Worm (Caenorhabditis elegans): Measurements from ENCODE around the gene F32D1.11.

Gene F32D1.11

DNA sequence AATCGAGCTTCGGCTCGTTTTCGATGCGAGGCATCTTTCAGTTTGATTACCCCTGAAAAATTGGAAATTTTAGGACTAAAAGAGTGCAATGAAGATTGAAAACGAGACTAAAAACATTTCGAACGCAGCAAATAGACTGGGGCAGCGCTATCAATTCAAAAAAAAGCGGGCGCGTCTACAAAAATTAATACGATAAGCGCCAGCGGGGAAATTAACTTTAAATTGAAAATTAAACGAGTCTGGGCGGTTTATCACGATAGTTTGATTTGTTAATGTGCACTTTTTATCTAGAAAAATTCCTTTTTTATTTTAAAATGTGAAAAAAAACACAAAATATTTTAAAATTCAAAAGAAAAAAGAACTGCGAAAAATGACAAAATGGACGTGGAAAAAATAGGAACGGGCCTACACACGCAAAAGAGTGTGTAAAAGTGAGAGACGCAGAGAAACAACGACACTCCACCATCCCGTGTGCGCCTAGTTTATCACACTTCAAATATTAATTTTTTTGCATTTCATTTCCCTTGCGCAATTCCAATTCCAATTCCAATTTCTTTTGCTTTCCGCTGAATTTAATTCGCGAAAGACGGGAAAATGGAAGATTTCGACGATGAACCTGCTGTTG, 5.1 kb upstream of the F32D1.11 start, which contains the start of the genes gmpr-1 and fipp-1 (continued):
- TF ChIP-seq tbp1 (GFP tag; optimal IDR thresholded peaks at IDR 0.05) (no peak), C17E4.6 (GFP tag; IDR thresholded peaks at IDR 0.05) (no peak), K11D2.4 (GFP tag; IDR thresholded peaks at IDR 0.05) (no peak), ekl-4 (GFP tag; IDR thresholded peaks at IDR 0.05) (no peak), nhr-80 (tag; optimal IDR thresholded peaks at IDR 0.05) (peak; percentile 47), nfya-1 (tag; optimal IDR thresholded peaks at IDR 0.05; ENCODE audit: borderline replicate concordance, insufficient read depth) (no peak), zim-3 (tag; optimal IDR thresholded peaks at IDR 0.05) (no peak), Y53F4B.3 (GFP tag; IDR thresholded peaks at IDR 0.05) (no peak), F57A8.1 (GFP tag; optimal IDR thresholded peaks at IDR 0.05) (no peak), bed-1 (GFP tag; IDR thresholded peaks at IDR 0.05) (no peak), F10E7.11 (tag; optimal IDR thresholded peaks at IDR 0.05) (no peak), zfh-2 (GFP tag; conservative IDR thresholded peaks at IDR 0.05) (no peak), ztf-18 (tag; optimal IDR thresholded peaks at IDR 0.05) (no peak), ceh-40 (GFP tag; IDR thresholded peaks at IDR 0.05) (no peak), T07F8.4 (tag; optimal IDR thresholded peaks at IDR 0.05) (no peak), nhr-27 (tag; optimal IDR thresholded peaks at IDR 0.05) (no peak), efl-1 (GFP tag; optimal IDR thresholded peaks at IDR 0.05) (peak; percentile 85), tbx-9 (tag; optimal IDR thresholded peaks at IDR 0.05; ENCODE audit: borderline replicate concordance) (no peak), lsl-1 (GFP tag; optimal IDR thresholded peaks at IDR 0.05) (peak; percentile 63), F22D6.2 (tag; optimal IDR thresholded peaks at IDR 0.05) (no peak), ceh-91 (GFP tag; IDR thresholded peaks at IDR 0.05) (peak; percentile 60; the same call in 1 of the 2 replicates), F37B4.10 (GFP tag; IDR thresholded peaks at IDR 0.05) (no peak), ZK185.1 (tag; optimal IDR thresholded peaks at IDR 0.05; ENCODE audit: poor library complexity, severe bottlenecking) (no peak), somi-1 (GFP tag; optimal IDR thresholded peaks at IDR 0.05) (no peak), ztf-28 (GFP tag; IDR thresholded peaks at IDR 0.05) (no peak), hmg-20 (GFP tag; IDR thresholded peaks at IDR 0.05) (no peak), sea-2 (GFP tag; IDR thresholded peaks at IDR 0.05) (no peak), gei-17 (GFP tag; optimal IDR thresholded peaks at IDR 0.05) (no peak), let-526 (GFP tag; IDR thresholded peaks at IDR 0.05) (no peak), hlh-12 (tag; optimal IDR thresholded peaks at IDR 0.05) (no peak), akir-1 (GFP tag; optimal IDR thresholded peaks at IDR 0.05) (no peak), hlh-26 (GFP tag; conservative IDR thresholded peaks at IDR 0.05) (no peak), let-607 (tag; optimal IDR thresholded peaks at IDR 0.05) (no peak), ets-4 (GFP tag; optimal IDR thresholded peaks at IDR 0.05) (no peak), hmg-1.2 (GFP tag; IDR thresholded peaks at IDR 0.05) (peak; percentile 99), bed-2 (GFP tag; IDR thresholded peaks at IDR 0.05) (no peak), hsf-1 (GFP tag; IDR thresholded peaks at IDR 0.05) (no peak), lin-35 (GFP tag; optimal IDR thresholded peaks at IDR 0.05) (peak in 1 of 3 experiments; percentile 55), F57C9.4 (tag; optimal IDR thresholded peaks at IDR 0.05) (no peak), lir-1 (GFP tag; conservative IDR thresholded peaks at IDR 0.05) (no peak), B0019.2 (GFP tag; conservative IDR thresholded peaks at IDR 0.05) (no peak), lin-26 (GFP tag; IDR thresholded peaks at IDR 0.05) (no peak), rpc-1 (optimal IDR thresholded peaks at IDR 0.05) (no peak), rpc-1 (tag; optimal IDR thresholded peaks at IDR 0.05) (no peak), snpc-3.4 (tag; optimal IDR thresholded peaks at IDR 0.05) (peak; percentile 17), Y56A3A.18 (GFP tag; IDR thresholded peaks at IDR 0.05) (no peak), cebp-1 (GFP tag; IDR thresholded peaks at IDR 0.05) (no peak), cebp-1 (tag; optimal IDR thresholded peaks at IDR 0.05) (peak; percentile 16), F52B5.7 (tag; optimal IDR thresholded peaks at IDR 0.05) (no peak)
